Worm (Caenorhabditis elegans) whole organism, L4 larva: ENCODE data around the gene oac-31.

Source experiments
- F37D6.2 ChIP-seq: sonication (generic microtip); optimal IDR thresholded peaks from 2 replicates; lab custom pipeline; 2016; ENCODE audit warnings: mild to moderate bottlenecking, missing genetic modification characterization, missing compliant biosample characterization
- R02D3.7 ChIP-seq: fragments of 150-350 bp; sonication (generic microtip); optimal IDR thresholded peaks from 3 replicates; lab custom pipeline; 2014; ENCODE audit warnings: missing biosample characterization, missing genetic modification characterization
- T26A8.4 ChIP-seq: fragments of 200-800 bp; sonication (Bioruptor generic); IDR thresholded peaks from 2 replicates; pipeline ENCODE4 v1.3.6; 2022; ENCODE audit warnings: missing genetic modification characterization, missing compliant biosample characterization
- Y75B8A.6 ChIP-seq: fragments of 200-800 bp; sonication (Bioruptor generic); IDR thresholded peaks from 2 replicates; pipeline ENCODE4 v1.3.6; 2022; ENCODE audit warnings: missing genetic modification reagents, missing genetic modification characterization, missing compliant biosample characterization
- ZK337.2 ChIP-seq: fragments of 200-800 bp; sonication (Bioruptor generic); IDR thresholded peaks from 2 replicates; pipeline ENCODE4 v1.3.6; 2022; ENCODE audit warnings: missing genetic modification reagents, missing genetic modification characterization, missing compliant biosample characterization
- aha-1 ChIP-seq: fragments of 150-350 bp; peaks from one replicate; lab custom pipeline; 2014; ENCODE audit warnings: missing biosample characterization, missing genetic modification characterization
- ama-1 ChIP-seq: fragments of 150-350 bp; optimal IDR thresholded peaks from 2 replicates; lab custom pipeline; 2014; ENCODE audit warnings: inconsistent platforms, mixed read lengths
- ceh-44 ChIP-seq: fragments of 200-800 bp; sonication (Bioruptor generic); IDR thresholded peaks from 2 replicates; pipeline ENCODE4 v1.3.6; 2022; ENCODE audit warnings: missing genetic modification reagents, missing genetic modification characterization, missing compliant biosample characterization
- ceh-82 ChIP-seq: sonication (generic microtip); optimal IDR thresholded peaks from 2 replicates; lab custom pipeline; 2017; ENCODE audit warnings: missing biosample characterization, missing genetic modification characterization
- ctbp-1 ChIP-seq: fragments of 200-800 bp; sonication (Bioruptor generic); IDR thresholded peaks from 2 replicates; pipeline ENCODE4 v1.3.6; 2022; ENCODE audit warnings: missing genetic modification reagents, missing genetic modification characterization, missing compliant biosample characterization
- daf-12 ChIP-seq: fragments of 150-350 bp; optimal IDR thresholded peaks from 2 replicates; lab custom pipeline; 2014; ENCODE audit warnings: missing biosample characterization, missing genetic modification reagents, missing genetic modification characterization
- daf-16 ChIP-seq, 3 experiments: sonication (generic microtip); optimal IDR thresholded peaks; 2 replicates each; lab custom pipeline; 2016 to 2017; ENCODE audit warnings: missing genetic modification characterization in 3 of 3, missing genetic modification reagents in 3 of 3, mild to moderate bottlenecking in 2 of 3, missing compliant biosample characterization in 2 of 3, missing biosample characterization in 1 of 3, moderate library complexity in 1 of 3
- daf-8 ChIP-seq: fragments of 200-800 bp; sonication (Bioruptor generic); IDR thresholded peaks from 2 replicates; pipeline ENCODE4 v1.3.6; 2022; ENCODE audit warnings: missing genetic modification characterization, missing compliant biosample characterization
- dve-1 ChIP-seq: sonication (generic microtip); optimal IDR thresholded peaks from 2 replicates; lab custom pipeline; 2017; ENCODE audit warnings: antibody characterized with exemption, mild to moderate bottlenecking, missing genetic modification characterization, missing compliant biosample characterization; ENCODE audit not compliant: insufficient read depth
- fkh-10 ChIP-seq: fragments of 150-350 bp; optimal IDR thresholded peaks from 2 replicates; lab custom pipeline; 2014; ENCODE audit warnings: missing biosample characterization, missing genetic modification reagents, missing genetic modification characterization
- gei-8 ChIP-seq: fragments of 200-800 bp; sonication (Bioruptor generic); optimal IDR thresholded peaks from 2 replicates; lab custom pipeline; 2018; ENCODE audit warnings: mild to moderate bottlenecking, missing genetic modification characterization, missing compliant biosample characterization
- hmg-1.1 ChIP-seq: fragments of 200-800 bp; sonication (Bioruptor generic); IDR thresholded peaks from 2 replicates; pipeline ENCODE4 v1.3.6; 2022; ENCODE audit warnings: missing genetic modification reagents, missing genetic modification characterization, missing compliant biosample characterization
- lin-1 ChIP-seq: fragments of 200-800 bp; sonication (Bioruptor generic); IDR thresholded peaks from 2 replicates; pipeline ENCODE4 v1.3.6; 2022; ENCODE audit warnings: missing genetic modification reagents, missing genetic modification characterization, missing compliant biosample characterization
- lin-15B ChIP-seq: fragments of 150-350 bp; sonication (generic microtip); optimal IDR thresholded peaks from 3 replicates; lab custom pipeline; 2014; ENCODE audit warnings: missing biosample characterization, missing genetic modification characterization
- lin-29 ChIP-seq: fragments of 200-800 bp; sonication (Bioruptor generic); IDR thresholded peaks from 2 replicates; pipeline ENCODE4 v1.3.6; 2022; ENCODE audit warnings: missing genetic modification reagents, missing genetic modification characterization, missing compliant biosample characterization
- lin-38 ChIP-seq: fragments of 200-800 bp; sonication (Bioruptor generic); IDR thresholded peaks from 2 replicates; pipeline ENCODE4 v1.3.6; 2022; ENCODE audit warnings: missing genetic modification reagents, missing genetic modification characterization, missing compliant biosample characterization
- lin-39 ChIP-seq: fragments of 150-350 bp; optimal IDR thresholded peaks from 2 replicates; lab custom pipeline; 2014; ENCODE audit warnings: missing biosample characterization, missing genetic modification reagents, missing genetic modification characterization
- lir-3 ChIP-seq: sonication (generic microtip); optimal IDR thresholded peaks from 2 replicates; lab custom pipeline; 2016; ENCODE audit warnings: mild to moderate bottlenecking, missing genetic modification characterization, missing compliant biosample characterization
- nhr-41 ChIP-seq: fragments of 200-800 bp; sonication (Bioruptor generic); IDR thresholded peaks from 2 replicates; pipeline ENCODE4 v1.3.6; 2022; ENCODE audit warnings: missing genetic modification reagents, missing genetic modification characterization, missing compliant biosample characterization
- nhr-48 ChIP-seq: sonication (generic microtip); optimal IDR thresholded peaks from 2 replicates; lab custom pipeline; 2016; ENCODE audit warnings: mild to moderate bottlenecking, missing genetic modification characterization, missing compliant biosample characterization
- nhr-77 ChIP-seq: fragments of 150-350 bp; optimal IDR thresholded peaks from 2 replicates; lab custom pipeline; 2014; ENCODE audit warnings: missing biosample characterization, missing genetic modification characterization
- pha-4 ChIP-seq, 2 experiments: fragments of 150-350 bp in 1 of 2; fragments of 200-800 bp in 1 of 2; sonication (Bioruptor generic) in 1 of 2; IDR thresholded peaks in 1 of 2; optimal IDR thresholded peaks in 1 of 2; 2 replicates each; pipeline versions ENCODE4 v1.3.6 to Lab custom; 2014 to 2022; ENCODE audit warnings: missing genetic modification characterization in 2 of 2, missing genetic modification reagents in 2 of 2, missing biosample characterization in 1 of 2, missing compliant biosample characterization in 1 of 2
- skn-1 ChIP-seq: fragments of 150-350 bp; optimal IDR thresholded peaks from 2 replicates; lab custom pipeline; 2014; ENCODE audit warnings: missing biosample characterization, missing genetic modification characterization
- tra-1 ChIP-seq: fragments of 200-800 bp; sonication (Bioruptor generic); IDR thresholded peaks from 2 replicates; pipeline ENCODE4 v1.3.6; 2022; ENCODE audit warnings: missing genetic modification reagents, missing genetic modification characterization, missing compliant biosample characterization
- unc-130 ChIP-seq: sonication (generic microtip); optimal IDR thresholded peaks from 2 replicates; lab custom pipeline; 2016; ENCODE audit warnings: missing genetic modification reagents, missing genetic modification characterization, missing compliant biosample characterization
- unc-39 ChIP-seq: sonication (generic microtip); optimal IDR thresholded peaks from 2 replicates; lab custom pipeline; 2017; ENCODE audit warnings: missing biosample characterization, missing genetic modification characterization
- unc-62 ChIP-seq, 3 experiments: fragments of 150-350 bp in 1 of 3; sonication (generic microtip); optimal IDR thresholded peaks in 2 of 3; peaks in 1 of 3; 1 replicate in 1 of 3; 2 replicates in 2 of 3; lab custom pipeline; 2014 to 2017; ENCODE audit warnings: missing biosample characterization in 3 of 3, missing genetic modification characterization in 3 of 3, missing genetic modification reagents in 3 of 3, missing genotype in 1 of 3
- vab-7 ChIP-seq: fragments of 200-800 bp; sonication (Bioruptor generic); IDR thresholded peaks from 2 replicates; pipeline ENCODE4 v1.3.6; 2022; ENCODE audit warnings: missing genetic modification reagents, missing genetic modification characterization, missing compliant biosample characterization
- zfp-2 ChIP-seq: sonication (generic microtip); optimal IDR thresholded peaks from 2 replicates; lab custom pipeline; 2016; ENCODE audit warnings: mild to moderate bottlenecking, missing genetic modification characterization, missing compliant biosample characterization
- zfp-3 ChIP-seq: fragments of 200-800 bp; sonication (Bioruptor generic); conservative IDR thresholded peaks from 2 replicates; pipeline ENCODE4 v1.3.6; 2022; ENCODE audit warnings: missing genetic modification reagents, missing genetic modification characterization, missing compliant biosample characterization
- zip-2 ChIP-seq: fragments of 150-350 bp; optimal IDR thresholded peaks from 2 replicates; lab custom pipeline; 2014; ENCODE audit warnings: missing biosample characterization, missing genetic modification characterization
- ztf-11 ChIP-seq: fragments of 150-350 bp; optimal IDR thresholded peaks from 2 replicates; lab custom pipeline; 2014; ENCODE audit warnings: missing biosample characterization, missing genetic modification characterization

oac-31 gene

ce11 chrV:1540249-1540648 is 1.4 kb downstream of the oac-31 start:
- no peak for TF ChIP-seq nhr-41 (GFP tag; lab: Robert Waterston, UW)
- peak; percentile 94 for TF ChIP-seq aha-1 (tag; lab: Kevin White, UChicago)

- TF ChIP-seq zfp-3 (GFP tag; lab: Robert Waterston, UW) (no peak), unc-62 (GFP tag; optimal IDR thresholded peaks at IDR 0.05 in 1 of 2; lab: Kevin White, UChicago) (peak in 1 of 2 experiments; percentile 93), unc-62 (tag; optimal IDR thresholded peaks at IDR 0.05; lab: Kevin White, UChicago) (no peak)
These were observed 2.8 kb downstream of the oac-31 start for ce11 chrV:1538842-1539241.

ce11 chrV:1536979-1537378 is 4.7 kb downstream of the oac-31 start, which contains the start of gene K02H11.9:
TSS of gene K02H11.9 (minus strand) at chrV:1537079.
- TF ChIP-seq R02D3.7 (tag; lab: Kevin White, UChicago): no peak
- TF ChIP-seq hmg-1.1 (GFP tag; lab: Robert Waterston, UW): no peak
- no peak for TF ChIP-seq dve-1 (tag; lab: Kevin White, UChicago)
- TF ChIP-seq nhr-77 (tag; lab: Kevin White, UChicago): no peak
- no peak for TF ChIP-seq lin-38 (GFP tag; lab: Robert Waterston, UW)
- TF ChIP-seq ceh-44 (GFP tag; lab: Robert Waterston, UW): no peak
- TF ChIP-seq ZK337.2 (GFP tag; lab: Robert Waterston, UW): no peak
- TF ChIP-seq nhr-41 (GFP tag; lab: Robert Waterston, UW): no peak
- TF ChIP-seq Y75B8A.6 (GFP tag; lab: Robert Waterston, UW): no peak
- no peak for TF ChIP-seq gei-8 (GFP tag; lab: Kevin White, UChicago)
- no peak for TF ChIP-seq T26A8.4 (GFP tag; lab: Robert Waterston, UW)
- no peak for TF ChIP-seq daf-8 (GFP tag; lab: Robert Waterston, UW)
- TF ChIP-seq zip-2 (tag; lab: Kevin White, UChicago): no peak
- TF ChIP-seq zfp-2 (tag; lab: Kevin White, UChicago): no peak
- TF ChIP-seq ctbp-1 (GFP tag; lab: Robert Waterston, UW): no peak
- no peak for TF ChIP-seq lin-15B (tag; lab: Kevin White, UChicago)

- no peak for TF ChIP-seq fkh-10 (GFP tag; lab: Kevin White, UChicago)
- no peak for TF ChIP-seq daf-16 (GFP tag; optimal IDR thresholded peaks at IDR 0.05; lab: Kevin White, UChicago)
- TF ChIP-seq daf-16 (tag; optimal IDR thresholded peaks at IDR 0.05; lab: Kevin White, UChicago): no peak
- no peak for TF ChIP-seq tra-1
- no peak for TF ChIP-seq lin-1 (GFP tag; lab: Robert Waterston, UW)
- no peak for TF ChIP-seq pha-4 (GFP tag; IDR thresholded peaks at IDR 0.05; lab: Robert Waterston, UW)
- TF ChIP-seq pha-4 (tag; optimal IDR thresholded peaks at IDR 0.05; lab: Kevin White, UChicago): no peak
These were observed 7.4 kb downstream of the oac-31 start, which contains the start of gene trx-5 for ce11 chrV:1534315-1534714. TSS of gene trx-5 (minus strand) at chrV:1534415.

- TF ChIP-seq unc-62 (GFP tag; optimal IDR thresholded peaks at IDR 0.05 in 1 of 2; lab: Kevin White, UChicago): peak in 1 of 2 experiments; percentile 93
- no peak for TF ChIP-seq unc-62 (tag; optimal IDR thresholded peaks at IDR 0.05; lab: Kevin White, UChicago)
- TF ChIP-seq unc-130 (GFP tag; lab: Kevin White, UChicago): no peak
- TF ChIP-seq zfp-2 (tag; lab: Kevin White, UChicago): no peak
- TF ChIP-seq nhr-48: no peak
- TF ChIP-seq, all 104 proteins: peak for 1
These were observed 9.2 kb downstream of the oac-31 start for ce11 chrV:1532455-1532854.

- TF ChIP-seq ceh-82 (tag; lab: Kevin White, UChicago) (no peak), nhr-41 (GFP tag; lab: Robert Waterston, UW) (no peak), lir-3 (tag; lab: Kevin White, UChicago) (no peak), daf-12 (tag; lab: Kevin White, UChicago) (no peak), Y75B8A.6 (GFP tag; lab: Robert Waterston, UW) (no peak), skn-1 (tag; lab: Kevin White, UChicago) (no peak), pha-4 (GFP tag; IDR thresholded peaks at IDR 0.05; lab: Robert Waterston, UW) (no peak), pha-4 (tag; optimal IDR thresholded peaks at IDR 0.05; lab: Kevin White, UChicago) (no peak), T26A8.4 (GFP tag; lab: Robert Waterston, UW) (no peak), lin-39 (tag; lab: Kevin White, UChicago) (no peak), fkh-10 (GFP tag; lab: Kevin White, UChicago) (no peak), lin-15B (tag; lab: Kevin White, UChicago) (no peak), ama-1 (no peak), F37D6.2 (tag; lab: Kevin White, UChicago) (no peak), unc-130 (GFP tag; lab: Kevin White, UChicago) (no peak), hmg-1.1 (GFP tag; lab: Robert Waterston, UW) (no peak), ztf-11 (tag; lab: Kevin White, UChicago) (no peak), lin-29 (no peak), vab-7 (GFP tag; lab: Robert Waterston, UW) (no peak), unc-39 (tag; lab: Kevin White, UChicago) (no peak)
These were observed 10.5 kb downstream of the oac-31 start, which contains the start of gene K02H11.4 for ce11 chrV:1531159-1531558. TSS of gene K02H11.4 (minus strand) at chrV:1531259.
